Worm (Caenorhabditis elegans) whole organism, young adult: ENCODE results near the gene Y54G11A.7.

Experiments used
- ZK185.1 ChIP-seq: sonication (generic microtip); optimal IDR thresholded peaks from 2 replicates; lab custom pipeline; 2016; ENCODE audit warnings: mild to moderate bottlenecking, missing genetic modification characterization, missing compliant biosample characterization; ENCODE audit not compliant: poor library complexity, severe bottlenecking
- cebp-2 ChIP-seq: fragments of 200-800 bp; sonication (Bioruptor generic); IDR thresholded peaks from 2 replicates; pipeline ENCODE4 v1.3.6; 2022; ENCODE audit warnings: missing genetic modification characterization, missing compliant biosample characterization
- him-1 ChIP-seq: sonication (generic microtip); optimal IDR thresholded peaks from 2 replicates; lab custom pipeline; 2016; ENCODE audit warnings: missing genotype, missing genetic modification reagents, missing genetic modification characterization, missing compliant biosample characterization
- hmg-1.2 ChIP-seq: fragments of 200-800 bp; sonication (Bioruptor generic); IDR thresholded peaks from 2 replicates; pipeline ENCODE4 v1.3.6; 2022; ENCODE audit warnings: missing genetic modification reagents, missing genetic modification characterization, missing compliant biosample characterization
- nhr-80 ChIP-seq: sonication (generic microtip); optimal IDR thresholded peaks from 2 replicates; lab custom pipeline; 2016; ENCODE audit warnings: missing genetic modification characterization, missing compliant biosample characterization
- snpc-4 ChIP-seq, 5 experiments: fragments of 150-350 bp in 1 of 5; sonication (generic microtip) in 4 of 5; optimal IDR thresholded peaks; 2 replicates each; lab custom pipeline; 2014 to 2018; ENCODE audit warnings: missing genetic modification characterization in 5 of 5, missing biosample characterization in 3 of 5, antibody characterized with exemption in 2 of 5, mild to moderate bottlenecking in 2 of 5, missing compliant biosample characterization in 2 of 5, missing genotype in 2 of 5, moderate library complexity in 2 of 5, missing genetic modification reagents in 1 of 5
- unc-62 ChIP-seq: fragments of 150-350 bp; optimal IDR thresholded peaks from 2 replicates; lab custom pipeline; 2014; ENCODE audit warnings: missing biosample characterization, missing genetic modification reagents, missing genetic modification characterization

- no peak for TF ChIP-seq cebp-2 (GFP tag; lab: Robert Waterston, UW)
- no peak for TF ChIP-seq hmg-1.2 (GFP tag; lab: Robert Waterston, UW)
- no peak for TF ChIP-seq unc-62 (GFP tag; lab: Kevin White, UChicago)
- no peak for TF ChIP-seq him-1 (tag; lab: Kevin White, UChicago)
- TF ChIP-seq snpc-4 (GFP tag; optimal IDR thresholded peaks at IDR 0.05; lab: Kevin White, UChicago): no peak
- no peak for TF ChIP-seq snpc-4 (tag; optimal IDR thresholded peaks at IDR 0.05; lab: Kevin White, UChicago)
- TF ChIP-seq ZK185.1 (tag; lab: Kevin White, UChicago): no peak
- peak; percentile 5 for TF ChIP-seq nhr-80 (tag; lab: Kevin White, UChicago)
Observed at ce11 chrII:14290846-14291245, 6.3 kb upstream of the Y54G11A.7 start.
